Fruit fly (Drosophila melanogaster): ENCODE results near the gene Qsox2.

Gene Qsox2

DNA sequence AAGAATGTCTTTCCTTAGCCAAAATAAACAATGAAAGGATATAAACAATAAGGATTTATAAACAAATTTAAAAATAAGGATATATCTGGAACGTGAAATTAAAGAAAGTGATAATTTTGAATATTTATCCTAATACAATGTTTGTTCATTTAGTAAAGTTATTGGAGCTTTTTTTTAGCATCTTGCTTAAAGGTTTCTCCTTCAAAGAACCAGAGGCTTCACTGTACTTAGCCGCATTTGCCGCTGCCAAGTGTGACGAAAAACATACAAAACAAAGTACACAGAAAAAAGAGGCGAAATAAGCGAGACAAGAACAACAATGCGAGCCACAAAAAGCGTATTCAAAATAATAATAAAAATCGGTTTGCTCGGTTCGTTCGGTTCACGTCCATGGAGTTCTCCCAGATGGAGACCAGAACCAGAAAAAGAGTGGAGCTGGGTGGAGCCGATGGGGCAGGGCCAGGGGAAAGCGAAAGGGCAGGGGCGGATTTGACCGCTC, 27.9 kb downstream of the Qsox2 start:
- TF ChIP-seq Sin3A (optimal IDR thresholded peaks at IDR 0.05): no peak
- TF ChIP-seq h (optimal IDR thresholded peaks at IDR 0.05): no peak
- no peak for TF ChIP-seq ttk (optimal IDR thresholded peaks at IDR 0.05)
- no peak for TF ChIP-seq psq (optimal IDR thresholded peaks at IDR 0.05)
- TF ChIP-seq Myc (optimal IDR thresholded peaks at IDR 0.05): no peak
- TF ChIP-seq insv (optimal IDR thresholded peaks at IDR 0.05): no peak

DNA sequence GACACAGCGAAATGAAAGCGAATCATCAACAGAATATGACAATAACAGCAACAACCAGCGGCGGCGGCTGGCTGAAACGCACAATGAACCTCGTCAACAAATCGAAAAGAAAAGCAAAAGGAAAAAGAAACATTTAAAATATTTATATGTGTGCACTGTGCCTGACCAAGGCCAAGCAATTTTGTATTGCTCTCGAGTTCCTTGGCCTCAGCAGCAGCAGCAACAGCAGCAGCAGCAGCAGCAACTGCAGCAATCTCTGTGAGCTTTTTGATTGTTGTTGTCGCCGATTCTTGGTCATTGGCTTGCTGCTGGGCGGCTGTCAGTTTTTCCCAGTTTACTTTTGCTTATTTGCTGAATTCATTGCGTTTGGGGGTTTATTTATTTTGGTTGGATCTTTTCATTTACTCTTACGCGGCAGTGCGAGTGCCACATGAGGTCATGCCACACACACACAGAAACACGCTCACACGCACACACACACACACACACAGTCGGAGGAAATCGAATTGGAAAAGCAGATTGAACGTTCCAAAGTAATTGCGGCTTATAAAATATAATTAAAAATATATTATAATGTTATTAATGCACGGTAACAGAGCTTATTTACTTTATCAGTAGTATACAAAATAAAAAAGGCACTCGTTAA, 30.6 kb downstream of the Qsox2 start:
- TF ChIP-seq insv (optimal IDR thresholded peaks at IDR 0.05) (no peak), psq (optimal IDR thresholded peaks at IDR 0.05) (no peak), ttk (optimal IDR thresholded peaks at IDR 0.05) (no peak), Myc (optimal IDR thresholded peaks at IDR 0.05) (no peak)

DNA sequence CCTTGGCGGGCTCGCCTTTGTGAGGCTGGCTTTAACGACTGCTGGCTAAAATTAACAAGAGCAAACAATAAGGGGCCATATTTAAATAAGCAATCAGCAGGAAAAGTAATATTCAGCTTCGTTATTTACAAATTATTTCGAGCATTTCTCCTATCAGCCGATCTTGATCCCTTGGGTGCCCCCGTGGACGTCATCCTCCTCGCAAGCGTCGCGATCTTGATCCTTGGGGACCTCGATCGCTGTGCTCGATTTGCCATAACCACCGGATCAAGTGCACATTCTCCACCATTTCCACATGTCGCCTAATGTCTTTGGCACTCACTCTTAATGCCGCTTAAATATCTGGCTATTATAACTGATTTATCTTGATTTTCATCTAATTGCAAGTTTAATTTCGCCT, 31.1 kb downstream of the Qsox2 start:
- TF ChIP-seq h (optimal IDR thresholded peaks at IDR 0.05) (no peak), Sin3A (optimal IDR thresholded peaks at IDR 0.05) (no peak), psq (optimal IDR thresholded peaks at IDR 0.05) (no peak), Myc (optimal IDR thresholded peaks at IDR 0.05) (no peak), ttk (optimal IDR thresholded peaks at IDR 0.05) (no peak), insv (optimal IDR thresholded peaks at IDR 0.05) (no peak)

DNA sequence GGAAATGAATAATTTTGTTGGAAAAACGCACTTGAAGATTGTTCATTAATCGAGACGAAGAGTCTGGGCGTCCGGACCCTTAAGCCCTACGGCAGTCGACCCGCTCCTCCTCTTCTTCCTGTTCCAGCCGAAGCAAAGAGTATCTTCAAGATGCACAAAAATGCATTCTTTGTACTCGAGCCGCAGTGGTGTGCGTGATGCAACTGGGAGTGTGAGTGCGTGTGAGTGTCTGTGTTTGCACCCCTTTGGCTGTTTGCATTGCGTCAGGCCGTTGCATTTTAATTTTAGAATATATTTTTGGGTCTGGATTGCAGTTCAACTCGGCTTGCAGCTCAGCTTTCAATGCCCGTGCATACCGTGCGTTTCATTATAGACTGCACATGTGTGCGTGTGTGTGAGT, 32.2 kb downstream of the Qsox2 start:
- TF ChIP-seq ttk (optimal IDR thresholded peaks at IDR 0.05): no peak
- TF ChIP-seq Myc (optimal IDR thresholded peaks at IDR 0.05): no peak
- TF ChIP-seq h (optimal IDR thresholded peaks at IDR 0.05): no peak
- TF ChIP-seq psq (optimal IDR thresholded peaks at IDR 0.05): no peak
- no peak for TF ChIP-seq insv (optimal IDR thresholded peaks at IDR 0.05)
- TF ChIP-seq Sin3A (optimal IDR thresholded peaks at IDR 0.05): no peak

dm6 chr3R:21948081-21948480, 34.5 kb downstream of the Qsox2 start:
- no peak for TF ChIP-seq Myc (optimal IDR thresholded peaks at IDR 0.05)
- no peak for TF ChIP-seq psq (optimal IDR thresholded peaks at IDR 0.05)
- TF ChIP-seq ttk (optimal IDR thresholded peaks at IDR 0.05): no peak
- TF ChIP-seq Sin3A (optimal IDR thresholded peaks at IDR 0.05): no peak
- TF ChIP-seq insv (optimal IDR thresholded peaks at IDR 0.05): no peak

- TF ChIP-seq psq (optimal IDR thresholded peaks at IDR 0.05): no peak
- no peak for TF ChIP-seq insv (optimal IDR thresholded peaks at IDR 0.05)
- TF ChIP-seq Myc (optimal IDR thresholded peaks at IDR 0.05): no peak
- TF ChIP-seq ttk (optimal IDR thresholded peaks at IDR 0.05): no peak
- no peak for TF ChIP-seq h (optimal IDR thresholded peaks at IDR 0.05)
- no peak for TF ChIP-seq Sin3A (optimal IDR thresholded peaks at IDR 0.05)
These were observed 35.4 kb downstream of the Qsox2 start, which contains the start of gene Eip93F for dm6 chr3R:21948691-21949560. Eip93F (plus strand) TSS chr3R:21949114.

- TF ChIP-seq h (optimal IDR thresholded peaks at IDR 0.05) (no peak), Sin3A (optimal IDR thresholded peaks at IDR 0.05) (no peak), Myc (optimal IDR thresholded peaks at IDR 0.05) (no peak), insv (optimal IDR thresholded peaks at IDR 0.05) (no peak), psq (optimal IDR thresholded peaks at IDR 0.05) (no peak), ttk (optimal IDR thresholded peaks at IDR 0.05) (no peak)
These were observed 36.0 kb downstream of the Qsox2 start for dm6 chr3R:21949561-21949862.

dm6 chr3R:21951386-21951785, 37.8 kb downstream of the Qsox2 start:
- TF ChIP-seq ttk (optimal IDR thresholded peaks at IDR 0.05): no peak
- no peak for TF ChIP-seq psq (optimal IDR thresholded peaks at IDR 0.05)
- TF ChIP-seq Myc (optimal IDR thresholded peaks at IDR 0.05): no peak
- TF ChIP-seq h (optimal IDR thresholded peaks at IDR 0.05): no peak
- TF ChIP-seq Sin3A (optimal IDR thresholded peaks at IDR 0.05): no peak
- no peak for TF ChIP-seq insv (optimal IDR thresholded peaks at IDR 0.05)

- no peak for TF ChIP-seq h (optimal IDR thresholded peaks at IDR 0.05)
- TF ChIP-seq psq (optimal IDR thresholded peaks at IDR 0.05): no peak
- TF ChIP-seq ttk (optimal IDR thresholded peaks at IDR 0.05): no peak
- TF ChIP-seq Sin3A (optimal IDR thresholded peaks at IDR 0.05): no peak
- no peak for TF ChIP-seq insv (optimal IDR thresholded peaks at IDR 0.05)
- no peak for TF ChIP-seq Myc (optimal IDR thresholded peaks at IDR 0.05)
These were observed 40.6 kb downstream of the Qsox2 start for dm6 chr3R:21954056-21954650.

DNA sequence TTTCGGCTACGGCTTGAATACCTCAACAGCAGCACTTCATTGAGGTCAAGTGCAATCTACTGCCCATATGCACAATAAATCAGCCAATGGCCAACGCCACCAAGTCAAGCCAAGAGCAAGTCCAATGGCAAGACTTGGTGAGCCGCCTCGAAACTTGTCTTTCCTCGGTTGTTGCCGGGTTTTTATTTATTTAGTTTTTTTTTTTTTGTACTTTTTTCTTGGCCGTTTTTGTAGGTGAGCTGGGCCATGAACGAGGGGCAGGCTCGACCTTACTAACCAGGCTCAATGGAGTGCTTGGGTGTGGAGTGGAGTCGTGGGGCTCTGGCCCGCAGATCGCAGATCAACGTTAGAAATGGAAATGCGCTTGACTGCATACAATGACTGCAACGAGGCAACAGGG, 42.8 kb downstream of the Qsox2 start:
- TF ChIP-seq ttk (optimal IDR thresholded peaks at IDR 0.05): no peak
- no peak for TF ChIP-seq insv (optimal IDR thresholded peaks at IDR 0.05)
- TF ChIP-seq Sin3A (optimal IDR thresholded peaks at IDR 0.05): no peak
- no peak for TF ChIP-seq Myc (optimal IDR thresholded peaks at IDR 0.05)
- no peak for TF ChIP-seq psq (optimal IDR thresholded peaks at IDR 0.05)
- no peak for TF ChIP-seq h (optimal IDR thresholded peaks at IDR 0.05)

dm6 chr3R:21964379-21964778, 50.8 kb downstream of the Qsox2 start:
- TF ChIP-seq Myc (optimal IDR thresholded peaks at IDR 0.05): no peak
- no peak for TF ChIP-seq Sin3A (optimal IDR thresholded peaks at IDR 0.05)
- TF ChIP-seq h (optimal IDR thresholded peaks at IDR 0.05): no peak
- no peak for TF ChIP-seq psq (optimal IDR thresholded peaks at IDR 0.05)
- no peak for TF ChIP-seq insv (optimal IDR thresholded peaks at IDR 0.05)
- TF ChIP-seq ttk (optimal IDR thresholded peaks at IDR 0.05): no peak
